Worm (Caenorhabditis elegans) whole organism, L4 larva: Measurements from ENCODE around the gene EEED8.3.

Source experiments
- Y75B8A.6 ChIP-seq: fragments of 200-800 bp; sonication (Bioruptor generic); IDR thresholded peaks from 2 replicates; pipeline ENCODE4 v1.3.6; 2022; ENCODE audit warnings: missing genetic modification reagents, missing genetic modification characterization, missing compliant biosample characterization
- ama-1 ChIP-seq: fragments of 150-350 bp; optimal IDR thresholded peaks from 2 replicates; lab custom pipeline; 2014; ENCODE audit warnings: inconsistent platforms, mixed read lengths
- nhr-237 ChIP-seq: sonication (generic microtip); optimal IDR thresholded peaks from 2 replicates; lab custom pipeline; 2017; ENCODE audit warnings: missing biosample characterization, missing genetic modification characterization

- no peak for TF ChIP-seq ama-1
- TF ChIP-seq Y75B8A.6: no peak
- TF ChIP-seq nhr-237 (tag; lab: Kevin White, UChicago): no peak
These were observed 4.9 kb downstream of the EEED8.3 start, which contains the start of gene EEED8.15 for ce11 chrII:5418929-5419328.
